Worm (Caenorhabditis elegans): Measurements from ENCODE around the gene F07E5.9.
"Not testable (repeated sequence)": the region's sequence is repeated elsewhere in the genome, so short reads cannot be mapped to it uniquely, and the experiment has no call there.

The F07E5.9 gene

ce11 chrII:2033286-2033685 is 47.0 kb downstream of the F07E5.9 start, which contains the start of gene F59H6.14:
Gene F59H6.14, plus strand, starts transcription at chrII:2033586.
- TF ChIP-seq sem-2 (GFP tag; optimal IDR thresholded peaks at IDR 0.05) (no peak), snpc-4 (tag; optimal IDR thresholded peaks at IDR 0.05) (no peak), ztf-11 (tag; optimal IDR thresholded peaks at IDR 0.05) (no peak), mab-5 (tag; optimal IDR thresholded peaks at IDR 0.05) (no peak), nhr-76 (tag; optimal IDR thresholded peaks at IDR 0.05) (no peak), drap-1 (GFP tag; optimal IDR thresholded peaks at IDR 0.05) (no peak), lin-32 (GFP tag; optimal IDR thresholded peaks at IDR 0.05) (no peak), nhr-28 (tag; optimal IDR thresholded peaks at IDR 0.05) (no peak), flh-1 (GFP tag; optimal IDR thresholded peaks at IDR 0.05) (no peak)

ce11 chrII:2032282-2032681 is 48.0 kb downstream of the F07E5.9 start, which contains the start of gene btb-4:
Gene btb-4, plus strand, starts transcription at chrII:2032316.
- TF ChIP-seq hlh-1 (tag; optimal IDR thresholded peaks at IDR 0.05); bed-3 (GFP tag; optimal IDR thresholded peaks at IDR 0.05); lsy-2 (tag; optimal IDR thresholded peaks at IDR 0.05): not testable (repeated sequence)

ce11 chrII:2031852-2032251 is 48.5 kb downstream of the F07E5.9 start, which contains the start of gene bath-5:
Gene bath-5, minus strand, starts transcription at chrII:2031952.
- TF ChIP-seq tbx-8 (GFP tag; optimal IDR thresholded peaks at IDR 0.05) (no peak), zip-8 (tag; optimal IDR thresholded peaks at IDR 0.05) (no peak), ztf-11 (tag; optimal IDR thresholded peaks at IDR 0.05) (no peak), lin-32 (GFP tag; optimal IDR thresholded peaks at IDR 0.05) (no peak), unc-62 (GFP tag; optimal IDR thresholded peaks at IDR 0.05) (no peak), nhr-12 (tag; optimal IDR thresholded peaks at IDR 0.05) (no peak), blmp-1 (tag; optimal IDR thresholded peaks at IDR 0.05) (no peak), nhr-237 (tag; optimal IDR thresholded peaks at IDR 0.05) (no peak), sem-2 (GFP tag; optimal IDR thresholded peaks at IDR 0.05) (no peak), nhr-2 (tag; optimal IDR thresholded peaks at IDR 0.05) (no peak), pha-4 (tag; optimal IDR thresholded peaks at IDR 0.05) (no peak), ceh-83 (GFP tag; optimal IDR thresholded peaks at IDR 0.05) (no peak), ces-1 (GFP tag; optimal IDR thresholded peaks at IDR 0.05) (no peak), lin-13 (tag; optimal IDR thresholded peaks at IDR 0.05) (no peak), drap-1 (GFP tag; optimal IDR thresholded peaks at IDR 0.05) (no peak), flh-1 (GFP tag; optimal IDR thresholded peaks at IDR 0.05) (no peak), sptf-1 (tag; optimal IDR thresholded peaks at IDR 0.05) (no peak), nhr-28 (tag; optimal IDR thresholded peaks at IDR 0.05) (no peak), hlh-1 (tag; optimal IDR thresholded peaks at IDR 0.05) (no peak)

ce11 chrII:2030367-2030766 is 50.0 kb downstream of the F07E5.9 start, which contains the start of gene bath-3:
Gene bath-3, minus strand, starts transcription at chrII:2030467.
- TF ChIP-seq unc-39 (tag; optimal IDR thresholded peaks at IDR 0.05) = no peak
- TF ChIP-seq unc-120 (tag; optimal IDR thresholded peaks at IDR 0.05; ENCODE audit: poor library complexity, severe bottlenecking) = no peak
- no peak for TF ChIP-seq nhr-2 (tag; optimal IDR thresholded peaks at IDR 0.05)
- TF ChIP-seq lsy-2 (tag; optimal IDR thresholded peaks at IDR 0.05) = no peak

ce11 chrII:2028712-2029111 is 51.6 kb downstream of the F07E5.9 start, which contains the start of gene bath-1:
Gene bath-1, minus strand, starts transcription at chrII:2028812.
- TF ChIP-seq unc-62 (GFP tag; optimal IDR thresholded peaks at IDR 0.05) = no peak
- no peak for TF ChIP-seq nhr-76 (tag; optimal IDR thresholded peaks at IDR 0.05)
- no peak for TF ChIP-seq ceh-39 (tag; optimal IDR thresholded peaks at IDR 0.05)
- no peak for TF ChIP-seq hlh-1 (tag; optimal IDR thresholded peaks at IDR 0.05)
- TF ChIP-seq mep-1 (tag; optimal IDR thresholded peaks at IDR 0.05) = no peak
- TF ChIP-seq ceh-83 (GFP tag; optimal IDR thresholded peaks at IDR 0.05) = no peak
- no peak for TF ChIP-seq pha-4 (tag; optimal IDR thresholded peaks at IDR 0.05)
- TF ChIP-seq cnd-1 (tag; optimal IDR thresholded peaks at IDR 0.05) = no peak
- no peak for TF ChIP-seq nhr-2 (tag; optimal IDR thresholded peaks at IDR 0.05)
- TF ChIP-seq lin-13 (tag; optimal IDR thresholded peaks at IDR 0.05) = no peak

- TF ChIP-seq nhr-12 (tag; optimal IDR thresholded peaks at IDR 0.05) (no peak), cnd-1 (tag; optimal IDR thresholded peaks at IDR 0.05) (no peak), ceh-43 (GFP tag; optimal IDR thresholded peaks at IDR 0.05) (no peak), elt-1 (tag; optimal IDR thresholded peaks at IDR 0.05; ENCODE audit: borderline replicate concordance, insufficient read depth) (no peak), mls-2 (tag; optimal IDR thresholded peaks at IDR 0.05) (no peak), sem-2 (GFP tag; optimal IDR thresholded peaks at IDR 0.05) (no peak), unc-120 (tag; optimal IDR thresholded peaks at IDR 0.05; ENCODE audit: poor library complexity, severe bottlenecking) (no peak), bed-3 (GFP tag; optimal IDR thresholded peaks at IDR 0.05) (no peak), hlh-1 (tag; optimal IDR thresholded peaks at IDR 0.05) (no peak), pha-4 (tag; optimal IDR thresholded peaks at IDR 0.05) (no peak), blmp-1 (tag; optimal IDR thresholded peaks at IDR 0.05) (no peak), lsy-2 (tag; optimal IDR thresholded peaks at IDR 0.05) (no peak), ham-2 (GFP tag; optimal IDR thresholded peaks at IDR 0.05) (no peak)
Measured at ce11 chrII:2026525-2026924, 53.8 kb downstream of the F07E5.9 start, which contains the start of gene bath-21. Gene bath-21, minus strand, starts transcription at chrII:2026625.

Data from whole organism, mixed stage, embryonic.